Worm (Caenorhabditis elegans) whole organism, mixed stage, embryonic: Measurements from ENCODE around the gene scl-19.
A peak's percentile ranks its signal among the peaks of the same experiment; 100 is the strongest.

Experiments used
- M03D4.4 ChIP-seq: sonication (generic microtip); optimal IDR thresholded peaks from 2 replicates; lab custom pipeline; 2017; ENCODE audit warnings: mild to moderate bottlenecking, missing genetic modification characterization, missing compliant biosample characterization
- bed-3 ChIP-seq: fragments of 200-800 bp; sonication (Bioruptor generic); optimal IDR thresholded peaks from 3 replicates; lab custom pipeline; 2018; ENCODE audit warnings: mild to moderate bottlenecking, missing genetic modification characterization, moderate library complexity, missing compliant biosample characterization
- blmp-1 ChIP-seq: fragments of 150-350 bp; optimal IDR thresholded peaks from 2 replicates; lab custom pipeline; 2014; ENCODE audit warnings: missing biosample characterization, missing genetic modification characterization
- ceh-39 ChIP-seq: fragments of 150-350 bp; optimal IDR thresholded peaks from 2 replicates; lab custom pipeline; 2014; ENCODE audit warnings: missing biosample characterization, missing genetic modification characterization
- ceh-43 ChIP-seq: fragments of 200-800 bp; sonication (Bioruptor generic); optimal IDR thresholded peaks from 2 replicates; lab custom pipeline; 2018; ENCODE audit warnings: mild to moderate bottlenecking, missing genetic modification characterization, moderate library complexity, missing compliant biosample characterization
- ceh-83 ChIP-seq: fragments of 200-800 bp; sonication (Bioruptor generic); optimal IDR thresholded peaks from 2 replicates; lab custom pipeline; 2018; ENCODE audit warnings: mild to moderate bottlenecking, missing genetic modification characterization, missing compliant biosample characterization
- ces-1 ChIP-seq: fragments of 150-350 bp; optimal IDR thresholded peaks from 2 replicates; lab custom pipeline; 2014; ENCODE audit warnings: missing biosample characterization, missing genetic modification reagents, missing genetic modification characterization
- cnd-1 ChIP-seq: fragments of 200-800 bp; sonication (Bioruptor generic); optimal IDR thresholded peaks from 2 replicates; lab custom pipeline; 2018; ENCODE audit warnings: mild to moderate bottlenecking, missing genetic modification characterization, missing compliant biosample characterization
- drap-1 ChIP-seq: fragments of 200-800 bp; sonication (Bioruptor generic); optimal IDR thresholded peaks from 3 replicates; lab custom pipeline; 2018; ENCODE audit warnings: mild to moderate bottlenecking, missing genetic modification characterization, missing compliant biosample characterization
- elt-1 ChIP-seq: sonication (generic microtip); optimal IDR thresholded peaks from 2 replicates; lab custom pipeline; 2017; ENCODE audit warnings: missing genetic modification characterization, mild to moderate bottlenecking, missing compliant biosample characterization, antibody characterized with exemption, moderate library complexity, borderline replicate concordance; ENCODE audit not compliant: insufficient read depth
- elt-3 ChIP-seq: fragments of 150-350 bp; optimal IDR thresholded peaks from 2 replicates; lab custom pipeline; 2014; ENCODE audit warnings: missing biosample characterization, missing genetic modification characterization
- flh-1 ChIP-seq: fragments of 200-800 bp; sonication (Bioruptor generic); optimal IDR thresholded peaks from 2 replicates; lab custom pipeline; 2018; ENCODE audit warnings: mild to moderate bottlenecking, missing genetic modification characterization, moderate library complexity, missing compliant biosample characterization
- ham-2 ChIP-seq: fragments of 200-800 bp; sonication (Bioruptor generic); optimal IDR thresholded peaks from 2 replicates; lab custom pipeline; 2018; ENCODE audit warnings: mild to moderate bottlenecking, missing genetic modification characterization, missing compliant biosample characterization
- hlh-1 ChIP-seq: fragments of 150-350 bp; optimal IDR thresholded peaks from 2 replicates; lab custom pipeline; 2014; ENCODE audit warnings: missing biosample characterization, missing genetic modification reagents, missing genetic modification characterization
- lin-13 ChIP-seq: fragments of 150-350 bp; optimal IDR thresholded peaks from 2 replicates; lab custom pipeline; 2014; ENCODE audit warnings: missing biosample characterization, missing genetic modification characterization
- lin-32 ChIP-seq: fragments of 200-800 bp; sonication (Bioruptor generic); optimal IDR thresholded peaks from 2 replicates; lab custom pipeline; 2018; ENCODE audit warnings: mild to moderate bottlenecking, missing genetic modification characterization, missing compliant biosample characterization
- lsy-2 ChIP-seq: fragments of 150-350 bp; optimal IDR thresholded peaks from 2 replicates; lab custom pipeline; 2014; ENCODE audit warnings: missing biosample characterization, missing genetic modification characterization
- mab-5 ChIP-seq: fragments of 150-350 bp; optimal IDR thresholded peaks from 2 replicates; lab custom pipeline; 2014; ENCODE audit warnings: missing biosample characterization, missing genetic modification characterization
- mep-1 ChIP-seq: fragments of 150-350 bp; optimal IDR thresholded peaks from 2 replicates; lab custom pipeline; 2017; ENCODE audit warnings: missing biosample characterization, missing genetic modification reagents, missing genetic modification characterization, inconsistent platforms
- mls-2 ChIP-seq: sonication (generic microtip); optimal IDR thresholded peaks from 2 replicates; lab custom pipeline; 2016; ENCODE audit warnings: mild to moderate bottlenecking, missing genetic modification characterization, moderate library complexity, missing compliant biosample characterization
- nhr-12 ChIP-seq: fragments of 150-350 bp; optimal IDR thresholded peaks from 2 replicates; lab custom pipeline; 2014; ENCODE audit warnings: missing biosample characterization, missing genetic modification characterization
- nhr-2 ChIP-seq: fragments of 150-350 bp; optimal IDR thresholded peaks from 2 replicates; lab custom pipeline; 2014; ENCODE audit warnings: missing biosample characterization, missing genetic modification characterization
- nhr-237 ChIP-seq: fragments of 150-350 bp; optimal IDR thresholded peaks from 2 replicates; lab custom pipeline; 2014; ENCODE audit warnings: missing biosample characterization, missing genetic modification characterization
- nhr-28 ChIP-seq: fragments of 150-350 bp; optimal IDR thresholded peaks from 2 replicates; lab custom pipeline; 2014; ENCODE audit warnings: missing biosample characterization, missing genetic modification characterization
- nhr-76 ChIP-seq: sonication (generic microtip); optimal IDR thresholded peaks from 2 replicates; lab custom pipeline; 2017; ENCODE audit warnings: missing biosample characterization, missing genetic modification characterization
- pha-4 ChIP-seq: fragments of 150-350 bp; optimal IDR thresholded peaks from 2 replicates; lab custom pipeline; 2018; ENCODE audit warnings: missing biosample characterization, missing genetic modification reagents, missing genetic modification characterization
- sem-2 ChIP-seq: fragments of 200-800 bp; sonication (Bioruptor generic); optimal IDR thresholded peaks from 2 replicates; lab custom pipeline; 2018; ENCODE audit warnings: mild to moderate bottlenecking, missing genetic modification characterization, missing compliant biosample characterization
- snpc-4 ChIP-seq: fragments of 150-350 bp; optimal IDR thresholded peaks from 2 replicates; lab custom pipeline; 2014; ENCODE audit warnings: missing biosample characterization, missing genetic modification characterization
- sptf-1 ChIP-seq: sonication (generic microtip); optimal IDR thresholded peaks from 2 replicates; lab custom pipeline; 2017; ENCODE audit warnings: mild to moderate bottlenecking, missing genetic modification characterization, moderate library complexity, missing compliant biosample characterization
- tbx-8 ChIP-seq: fragments of 200-800 bp; sonication (Bioruptor generic); optimal IDR thresholded peaks from 2 replicates; lab custom pipeline; 2018; ENCODE audit warnings: mild to moderate bottlenecking, missing genetic modification characterization, moderate library complexity, missing compliant biosample characterization
- unc-120 ChIP-seq: sonication (generic microtip); optimal IDR thresholded peaks from 2 replicates; lab custom pipeline; 2017; ENCODE audit warnings: missing genetic modification characterization, missing compliant biosample characterization; ENCODE audit not compliant: poor library complexity, severe bottlenecking
- unc-39 ChIP-seq: fragments of 150-350 bp; optimal IDR thresholded peaks from 2 replicates; lab custom pipeline; 2014; ENCODE audit warnings: missing biosample characterization, missing genetic modification characterization
- unc-62 ChIP-seq: fragments of 150-350 bp; optimal IDR thresholded peaks from 2 replicates; lab custom pipeline; 2014; ENCODE audit warnings: missing biosample characterization, missing genetic modification reagents, missing genetic modification characterization
- zip-8 ChIP-seq: fragments of 150-350 bp; optimal IDR thresholded peaks from 2 replicates; lab custom pipeline; 2014; ENCODE audit warnings: missing biosample characterization, missing genetic modification characterization
- ztf-11 ChIP-seq: fragments of 150-350 bp; optimal IDR thresholded peaks from 2 replicates; lab custom pipeline; 2014; ENCODE audit warnings: missing biosample characterization, missing genetic modification characterization

scl-19 gene

ce11 chrV:18723604-18724003 is 8.2 kb upstream of the scl-19 start:
- TF ChIP-seq M03D4.4 (tag; lab: Kevin White, UChicago) (no peak), ztf-11 (tag; lab: Kevin White, UChicago) (peak; percentile 22), cnd-1 (tag; lab: Kevin White, UChicago) (peak; percentile 50), mls-2 (tag; lab: Kevin White, UChicago) (peak; percentile 24), drap-1 (GFP tag; lab: Kevin White, UChicago) (no peak), nhr-237 (tag; lab: Kevin White, UChicago) (peak; percentile 93), elt-1 (tag; lab: Kevin White, UChicago) (no peak), tbx-8 (GFP tag; lab: Kevin White, UChicago) (no peak), ceh-83 (GFP tag; lab: Kevin White, UChicago) (no peak), ceh-39 (tag; lab: Kevin White, UChicago) (peak; percentile 99), unc-39 (tag; lab: Kevin White, UChicago) (no peak), sem-2 (GFP tag; lab: Kevin White, UChicago) (no peak), nhr-76 (no peak), nhr-28 (no peak), lin-13 (peak; percentile 86), blmp-1 (tag; lab: Kevin White, UChicago) (no peak), nhr-2 (peak; percentile 83), elt-3 (tag; lab: Kevin White, UChicago) (peak; percentile 13), mep-1 (tag; lab: Kevin White, UChicago) (peak; percentile 80), ceh-43 (no peak), nhr-12 (tag; lab: Kevin White, UChicago) (no peak), bed-3 (no peak), snpc-4 (tag; lab: Kevin White, UChicago) (no peak), unc-62 (GFP tag; lab: Kevin White, UChicago) (peak; percentile 83), lsy-2 (tag; lab: Kevin White, UChicago) (peak; percentile 89), hlh-1 (tag; lab: Kevin White, UChicago) (peak; percentile 92), lin-32 (GFP tag; lab: Kevin White, UChicago) (peak; percentile 3), mab-5 (tag; lab: Kevin White, UChicago) (peak; percentile 86), ces-1 (GFP tag; lab: Kevin White, UChicago) (peak; percentile 96), pha-4 (tag; lab: Kevin White, UChicago) (peak; percentile 97), sptf-1 (tag; lab: Kevin White, UChicago) (no peak), zip-8 (tag; lab: Kevin White, UChicago) (no peak), ham-2 (GFP tag; lab: Kevin White, UChicago) (no peak), unc-120 (tag; lab: Kevin White, UChicago) (peak; percentile 52), flh-1 (no peak)
- TF ChIP-seq, all 35 proteins: peak for 17

ce11 chrV:18724076-18724475 is 7.7 kb upstream of the scl-19 start:
- no peak for TF ChIP-seq ces-1 (GFP tag; lab: Kevin White, UChicago)
- no peak for TF ChIP-seq unc-39 (tag; lab: Kevin White, UChicago)
- no peak for TF ChIP-seq unc-62 (GFP tag; lab: Kevin White, UChicago)
- TF ChIP-seq cnd-1 (tag; lab: Kevin White, UChicago): no peak
- TF ChIP-seq ham-2 (GFP tag; lab: Kevin White, UChicago): no peak
- TF ChIP-seq sptf-1 (tag; lab: Kevin White, UChicago): no peak
- TF ChIP-seq bed-3: no peak
- no peak for TF ChIP-seq lsy-2 (tag; lab: Kevin White, UChicago)
- TF ChIP-seq lin-13: no peak
- TF ChIP-seq M03D4.4 (tag; lab: Kevin White, UChicago): no peak

- TF ChIP-seq mep-1 (tag; lab: Kevin White, UChicago): no peak
- TF ChIP-seq ces-1 (GFP tag; lab: Kevin White, UChicago): peak; percentile 68
Observed at ce11 chrV:18725858-18726257, 5.9 kb upstream of the scl-19 start.
